Worm (Caenorhabditis elegans) whole organism, L4 larva: Measurements from ENCODE around the gene F41B4.3.

ENCODE experiments used
- aha-1 ChIP-seq: fragments of 150-350 bp; peaks from one replicate; lab custom pipeline; 2014; ENCODE audit warnings: missing biosample characterization, missing genetic modification characterization
- egl-27 ChIP-seq: sonication (generic microtip); optimal IDR thresholded peaks from 3 replicates; lab custom pipeline; 2017; ENCODE audit warnings: missing biosample characterization, missing genetic modification reagents, missing genetic modification characterization
- pqm-1 ChIP-seq: sonication (generic microtip); optimal IDR thresholded peaks from 2 replicates; lab custom pipeline; 2017; ENCODE audit warnings: missing biosample characterization, missing genetic modification characterization
- skn-1 ChIP-seq: fragments of 150-350 bp; optimal IDR thresholded peaks from 2 replicates; lab custom pipeline; 2014; ENCODE audit warnings: missing biosample characterization, missing genetic modification characterization
- snpc-4 ChIP-seq: fragments of 150-350 bp; optimal IDR thresholded peaks from 2 replicates; lab custom pipeline; 2014; ENCODE audit warnings: missing biosample characterization, missing genetic modification characterization

- no peak for TF ChIP-seq snpc-4 (tag; lab: Kevin White, UChicago)
- no peak for TF ChIP-seq aha-1 (tag; lab: Kevin White, UChicago)
- TF ChIP-seq pqm-1 (tag; lab: Kevin White, UChicago): no peak
- no peak for TF ChIP-seq egl-27 (tag; lab: Kevin White, UChicago)
- TF ChIP-seq skn-1: no peak
Observed at ce11 chrX:6825840-6826239, 10.1 kb downstream of the F41B4.3 start, which contains the start of gene F41B4.1.
